Fruit fly (Drosophila melanogaster): ENCODE data around the gene CG17600.
A peak's percentile ranks its signal among the peaks of the same experiment; 100 is the strongest.

Gene CG17600

dm6 chrX:22509085-22509484, 5.9 kb upstream of the CG17600 start (continued):
- TF ChIP-seq Six4 (GFP tag; optimal IDR thresholded peaks at IDR 0.05) = no peak
- TF ChIP-seq ham (GFP tag; IDR thresholded peaks at IDR 0.05) = no peak
- TF ChIP-seq Rfx (GFP tag; IDR thresholded peaks at IDR 0.05) = no peak
- TF ChIP-seq CG10321 (GFP tag; IDR thresholded peaks at IDR 0.05) = no peak
- TF ChIP-seq CG8281 (tag; optimal IDR thresholded peaks at IDR 0.05) = no peak
- no peak for TF ChIP-seq CG17829 (tag; optimal IDR thresholded peaks at IDR 0.05)
- TF ChIP-seq da (GFP tag; optimal IDR thresholded peaks at IDR 0.05) = no peak
- no peak for TF ChIP-seq Camta (GFP tag; optimal IDR thresholded peaks at IDR 0.05)
- TF ChIP-seq CG11695 (GFP tag; IDR thresholded peaks at IDR 0.05) = no peak
- TF ChIP-seq bsh (GFP tag; optimal IDR thresholded peaks at IDR 0.05) = no peak
- TF ChIP-seq CG10565 (GFP tag; optimal IDR thresholded peaks at IDR 0.05) = no peak
- no peak for TF ChIP-seq ato (GFP tag; IDR thresholded peaks at IDR 0.05; ENCODE audit: partially characterized antibody)
- TF ChIP-seq fu2 (GFP tag; optimal IDR thresholded peaks at IDR 0.05) = no peak
- peak in 1 of 2 experiments; percentile 40 for TF ChIP-seq eve (GFP tag; optimal IDR thresholded peaks at IDR 0.05)
- no peak for TF ChIP-seq pita (GFP tag; optimal IDR thresholded peaks at IDR 0.05)
- no peak for TF ChIP-seq abd-A (tag; optimal IDR thresholded peaks at IDR 0.05)
- no peak for TF ChIP-seq Antp (GFP tag; optimal IDR thresholded peaks at IDR 0.05)
- no peak for TF ChIP-seq CG7271 (tag; optimal IDR thresholded peaks at IDR 0.05)
- TF ChIP-seq al (GFP tag; IDR thresholded peaks at IDR 0.05) = no peak
- no peak for TF ChIP-seq pho (GFP tag; optimal IDR thresholded peaks at IDR 0.05)
- TF ChIP-seq CG43689 (GFP tag; IDR thresholded peaks at IDR 0.05) = no peak
- no peak for TF ChIP-seq CG6175 (GFP tag; IDR thresholded peaks at IDR 0.05)
- TF ChIP-seq CG17612 (GFP tag; IDR thresholded peaks at IDR 0.05) = no peak
- no peak for TF ChIP-seq CG10147 (GFP tag; optimal IDR thresholded peaks at IDR 0.05)
- no peak for TF ChIP-seq btn (GFP tag; optimal IDR thresholded peaks at IDR 0.05)
- TF ChIP-seq CG13775 (GFP tag; optimal IDR thresholded peaks at IDR 0.05) = no peak
- TF ChIP-seq org-1 (GFP tag; optimal IDR thresholded peaks at IDR 0.05) = no peak
- TF ChIP-seq CG7839 (tag; optimal IDR thresholded peaks at IDR 0.05) = peak; percentile 50
- TF ChIP-seq Dp (GFP tag; optimal IDR thresholded peaks at IDR 0.05) = no peak
- no peak for TF ChIP-seq mam (GFP tag; optimal IDR thresholded peaks at IDR 0.05)
- 0 out of 3 replicates have a peak, but pooled peaks have one; percentile 12 for TF ChIP-seq ci (GFP tag; IDR thresholded peaks at IDR 0.05)
- TF ChIP-seq CG8944 (GFP tag; optimal IDR thresholded peaks at IDR 0.05) = peak; percentile 2
- TF ChIP-seq dm (GFP tag; optimal IDR thresholded peaks at IDR 0.05) = no peak
- TF ChIP-seq gcm (GFP tag; optimal IDR thresholded peaks at IDR 0.05) = no peak
- no peak for TF ChIP-seq HLHmδ (GFP tag; optimal IDR thresholded peaks at IDR 0.05)
- peak; percentile 28 for TF ChIP-seq Abd-B (GFP tag; optimal IDR thresholded peaks at IDR 0.05)
- TF ChIP-seq CG31388 (GFP tag; optimal IDR thresholded peaks at IDR 0.05) = no peak
- TF ChIP-seq seq (GFP tag; IDR thresholded peaks at IDR 0.05) = no peak
- TF ChIP-seq CG17359 (tag; optimal IDR thresholded peaks at IDR 0.05) = no peak
- no peak for TF ChIP-seq Usf (GFP tag; optimal IDR thresholded peaks at IDR 0.05)
- TF ChIP-seq CG7987 (GFP tag; optimal IDR thresholded peaks at IDR 0.05) = no peak
- no peak for TF ChIP-seq sqz (GFP tag; optimal IDR thresholded peaks at IDR 0.05)
- no peak for TF ChIP-seq tgo (GFP tag; IDR thresholded peaks at IDR 0.05)
- no peak for TF ChIP-seq CG15514 (GFP tag; optimal IDR thresholded peaks at IDR 0.05)
- no peak for TF ChIP-seq CG8089 (GFP tag; optimal IDR thresholded peaks at IDR 0.05)
- TF ChIP-seq Adf1 (GFP tag; IDR thresholded peaks at IDR 0.05) = no peak
- TF ChIP-seq CG2199 (GFP tag; IDR thresholded peaks at IDR 0.05) = no peak; the same call in 2 of the 3 replicates
- TF ChIP-seq CG4282 (GFP tag; optimal IDR thresholded peaks at IDR 0.05) = no peak
- TF ChIP-seq Atf6 (GFP tag; IDR thresholded peaks at IDR 0.05) = no peak
- no peak for TF ChIP-seq NfI (GFP tag; optimal IDR thresholded peaks at IDR 0.05)
- no peak for TF ChIP-seq CG8765 (GFP tag; IDR thresholded peaks at IDR 0.05)
- 0 out of 2 replicates have a peak, but pooled peaks have one; percentile 33 for TF ChIP-seq wor (GFP tag; IDR thresholded peaks at IDR 0.05)
- no peak for TF ChIP-seq chm (GFP tag; IDR thresholded peaks at IDR 0.05)

Data from whole organism, embryonic.